Fruit fly (Drosophila melanogaster) whole organism, prepupa: ENCODE measurements around the gene GlcAT-I.

ENCODE experiments used
- Blimp-1 ChIP-seq: fragments of 200-800 bp; sonication (Bioruptor generic); optimal IDR thresholded peaks from 3 replicates; lab custom pipeline; 2017; ENCODE audit warnings: missing biosample characterization, missing genetic modification characterization, mild to moderate bottlenecking, moderate library complexity, missing genetic modification reagents
- CG10631 ChIP-seq: fragments of 200-800 bp; sonication (Bioruptor generic); optimal IDR thresholded peaks from 2 replicates; lab custom pipeline; 2016; ENCODE audit warnings: missing biosample characterization, missing genetic modification characterization
- CG10669 ChIP-seq: fragments of 200-800 bp; sonication (Bioruptor generic); optimal IDR thresholded peaks from 3 replicates; lab custom pipeline; 2018; ENCODE audit warnings: missing biosample characterization, mild to moderate bottlenecking, missing genetic modification characterization, moderate library complexity
- CG11294 ChIP-seq: fragments of 200-800 bp; sonication (Bioruptor generic); IDR thresholded peaks from 2 replicates; pipeline ENCODE4 v1.3.6; 2022; ENCODE audit warnings: missing biosample characterization, missing genetic modification characterization
- CG1621 ChIP-seq: fragments of 200-800 bp; sonication (Bioruptor generic); optimal IDR thresholded peaks from 3 replicates; lab custom pipeline; 2018; ENCODE audit warnings: missing biosample characterization, mild to moderate bottlenecking, missing genetic modification characterization
- CG3032 ChIP-seq: fragments of 200-800 bp; optimal IDR thresholded peaks from 2 replicates; lab custom pipeline; 2019; ENCODE audit warnings: missing biosample characterization, mild to moderate bottlenecking, missing genetic modification characterization, moderate library complexity
- CG31627 ChIP-seq: fragments of 200-800 bp; sonication (Bioruptor generic); optimal IDR thresholded peaks from 3 replicates; lab custom pipeline; 2016; ENCODE audit warnings: missing biosample characterization, missing genetic modification characterization
- CG32006 ChIP-seq: fragments of 200-800 bp; sonication (Bioruptor generic); optimal IDR thresholded peaks from 3 replicates; lab custom pipeline; 2017; ENCODE audit warnings: missing biosample characterization, mild to moderate bottlenecking, missing genetic modification characterization
- CG34406 ChIP-seq: fragments of 200-800 bp; sonication (Bioruptor generic); optimal IDR thresholded peaks from 3 replicates; lab custom pipeline; 2016; ENCODE audit warnings: missing biosample characterization, missing genetic modification characterization
- CG3919 ChIP-seq: fragments of 200-800 bp; sonication (Bioruptor generic); optimal IDR thresholded peaks from 3 replicates; lab custom pipeline; 2016; ENCODE audit warnings: missing biosample characterization, missing genetic modification characterization
- CG4318 ChIP-seq: fragments of 200-800 bp; sonication (Bioruptor generic); optimal IDR thresholded peaks from 3 replicates; lab custom pipeline; 2017; ENCODE audit warnings: missing biosample characterization, mild to moderate bottlenecking, missing genetic modification characterization
- CG6163 ChIP-seq: fragments of 200-800 bp; sonication (Bioruptor generic); IDR thresholded peaks from 3 replicates; pipeline ENCODE4 v1.3.6; 2022; ENCODE audit warnings: missing biosample characterization, missing genetic modification characterization
- CG6276 ChIP-seq: fragments of 200-800 bp; sonication (Bioruptor generic); optimal IDR thresholded peaks from 2 replicates; lab custom pipeline; 2017; ENCODE audit warnings: missing biosample characterization, mild to moderate bottlenecking, missing genetic modification characterization
- CG6792 ChIP-seq: fragments of 200-800 bp; sonication (Bioruptor generic); optimal IDR thresholded peaks from 3 replicates; lab custom pipeline; 2016; ENCODE audit warnings: missing biosample characterization, missing genetic modification characterization
- CG6808 ChIP-seq: fragments of 200-800 bp; sonication (Bioruptor generic); optimal IDR thresholded peaks from 3 replicates; lab custom pipeline; 2017; ENCODE audit warnings: missing biosample characterization, missing genetic modification characterization, mild to moderate bottlenecking, moderate library complexity, missing genetic modification reagents
- CG6854 ChIP-seq: fragments of 200-800 bp; sonication (Bioruptor generic); optimal IDR thresholded peaks from 2 replicates; lab custom pipeline; 2017; ENCODE audit warnings: missing biosample characterization, mild to moderate bottlenecking, missing genetic modification characterization
- CG8119 ChIP-seq: fragments of 200-800 bp; sonication (Bioruptor generic); IDR thresholded peaks from 3 replicates; pipeline ENCODE4 v1.3.6; 2022; ENCODE audit warnings: missing biosample characterization, missing genetic modification characterization
- CG8632 ChIP-seq: fragments of 200-800 bp; sonication (Bioruptor generic); optimal IDR thresholded peaks from 3 replicates; lab custom pipeline; 2016; ENCODE audit warnings: missing biosample characterization, missing genetic modification characterization
- CG9139 ChIP-seq: fragments of 200-800 bp; sonication (Bioruptor generic); optimal IDR thresholded peaks from 3 replicates; lab custom pipeline; 2017; ENCODE audit warnings: missing biosample characterization, mild to moderate bottlenecking, missing genetic modification characterization
- Eip78C ChIP-seq: fragments of 200-800 bp; sonication (Bioruptor generic); peaks from one replicate; lab custom pipeline; 2016; ENCODE audit warnings: missing biosample characterization, missing genetic modification characterization
- Eip93F ChIP-seq: fragments of 200-800 bp; sonication (Bioruptor generic); optimal IDR thresholded peaks from 2 replicates; lab custom pipeline; 2016; ENCODE audit warnings: missing biosample characterization, mild to moderate bottlenecking, missing genetic modification characterization
- Ets21C ChIP-seq: fragments of 200-800 bp; sonication (Bioruptor generic); optimal IDR thresholded peaks from 3 replicates; lab custom pipeline; 2016; ENCODE audit warnings: missing biosample characterization, missing genetic modification characterization
- Ets96B ChIP-seq: fragments of 200-800 bp; optimal IDR thresholded peaks from 2 replicates; lab custom pipeline; 2019; ENCODE audit warnings: missing biosample characterization, mild to moderate bottlenecking, missing genetic modification characterization, moderate library complexity
- Gug ChIP-seq: fragments of 200-800 bp; sonication (Bioruptor generic); IDR thresholded peaks from 2 replicates; pipeline ENCODE4 v1.3.6; 2022; ENCODE audit warnings: missing biosample characterization, missing genetic modification characterization
- Hr38 ChIP-seq: sonication (Bioruptor generic); optimal IDR thresholded peaks from 2 replicates; lab custom pipeline; 2016; ENCODE audit warnings: missing biosample characterization, missing genetic modification characterization
- Lpt ChIP-seq: fragments of 200-800 bp; sonication (Bioruptor generic); optimal IDR thresholded peaks from 3 replicates; lab custom pipeline; 2016; ENCODE audit warnings: missing biosample characterization, missing genetic modification characterization
- Met ChIP-seq: fragments of 200-800 bp; sonication (Bioruptor generic); optimal IDR thresholded peaks from 3 replicates; lab custom pipeline; 2016; ENCODE audit warnings: missing biosample characterization, missing genetic modification characterization
- Smox ChIP-seq: fragments of 200-800 bp; sonication (Bioruptor generic); optimal IDR thresholded peaks from 3 replicates; lab custom pipeline; 2016; ENCODE audit warnings: missing biosample characterization, missing genetic modification characterization
- Sox102F ChIP-seq: fragments of 200-800 bp; sonication (Bioruptor generic); optimal IDR thresholded peaks from 2 replicates; lab custom pipeline; 2016; ENCODE audit warnings: missing biosample characterization, mild to moderate bottlenecking, missing genetic modification characterization
- Sox15 ChIP-seq: fragments of 200-800 bp; sonication (Bioruptor generic); optimal IDR thresholded peaks from 3 replicates; lab custom pipeline; 2016; ENCODE audit warnings: missing biosample characterization, missing genetic modification characterization
- acj6 ChIP-seq: fragments of 200-800 bp; sonication (Bioruptor generic); optimal IDR thresholded peaks from 3 replicates; lab custom pipeline; 2016; ENCODE audit warnings: missing biosample characterization, missing genetic modification characterization
- cyc ChIP-seq: fragments of 200-800 bp; sonication (Bioruptor generic); optimal IDR thresholded peaks from 3 replicates; lab custom pipeline; 2016; ENCODE audit warnings: missing biosample characterization, missing genetic modification characterization
- dac ChIP-seq: fragments of 200-800 bp; sonication (Bioruptor generic); optimal IDR thresholded peaks from 2 replicates; lab custom pipeline; 2017; ENCODE audit warnings: missing biosample characterization, mild to moderate bottlenecking, missing genetic modification characterization
- dsx ChIP-seq: fragments of 200-800 bp; optimal IDR thresholded peaks from 3 replicates; lab custom pipeline; 2019; ENCODE audit warnings: missing biosample characterization, mild to moderate bottlenecking, missing genetic modification characterization, moderate library complexity; ENCODE audit not compliant: poor library complexity, severe bottlenecking
- esn ChIP-seq: fragments of 200-800 bp; sonication (Bioruptor generic); optimal IDR thresholded peaks from 2 replicates; lab custom pipeline; 2016; ENCODE audit warnings: missing biosample characterization, mild to moderate bottlenecking, missing genetic modification characterization, moderate library complexity
- fd59A ChIP-seq: fragments of 200-800 bp; sonication (Bioruptor generic); optimal IDR thresholded peaks from 2 replicates; lab custom pipeline; 2017; ENCODE audit warnings: missing biosample characterization, mild to moderate bottlenecking, missing genetic modification characterization, missing genetic modification reagents
- fd85E ChIP-seq: fragments of 200-800 bp; sonication (Bioruptor generic); optimal IDR thresholded peaks from 3 replicates; lab custom pipeline; 2016; ENCODE audit warnings: missing biosample characterization, missing genetic modification characterization
- lz ChIP-seq: fragments of 200-800 bp; sonication (Bioruptor generic); optimal IDR thresholded peaks from 3 replicates; lab custom pipeline; 2016; ENCODE audit warnings: missing biosample characterization, missing genetic modification characterization
- net ChIP-seq: fragments of 200-800 bp; sonication (Bioruptor generic); optimal IDR thresholded peaks from 3 replicates; lab custom pipeline; 2016; ENCODE audit warnings: missing biosample characterization, missing genetic modification characterization
- pdm3 ChIP-seq: fragments of 200-800 bp; sonication (Bioruptor generic); optimal IDR thresholded peaks from 3 replicates; lab custom pipeline; 2016; ENCODE audit warnings: missing biosample characterization, missing genetic modification characterization
- salr ChIP-seq, 2 experiments: fragments of 200-800 bp; sonication (Bioruptor generic); optimal IDR thresholded peaks; 3 replicates each; lab custom pipeline; 2016 to 2018; ENCODE audit warnings: missing biosample characterization in 2 of 2, missing genetic modification characterization in 2 of 2, mild to moderate bottlenecking in 1 of 2
- spab ChIP-seq: fragments of 200-800 bp; sonication (Bioruptor generic); optimal IDR thresholded peaks from 2 replicates; lab custom pipeline; 2017; ENCODE audit warnings: missing biosample characterization, mild to moderate bottlenecking, missing genetic modification characterization, missing genetic modification reagents
- ss ChIP-seq, 2 experiments: fragments of 200-800 bp; sonication (Bioruptor generic); optimal IDR thresholded peaks; 2 replicates in 1 of 2; 3 replicates in 1 of 2; lab custom pipeline; 2017 to 2018; ENCODE audit warnings: mild to moderate bottlenecking in 2 of 2, missing biosample characterization in 2 of 2, missing genetic modification characterization in 2 of 2, moderate library complexity in 1 of 2
- topi ChIP-seq: fragments of 200-800 bp; sonication (Bioruptor generic); optimal IDR thresholded peaks from 3 replicates; lab custom pipeline; 2016; ENCODE audit warnings: missing biosample characterization, missing genetic modification characterization
- vri ChIP-seq: fragments of 200-800 bp; sonication (Bioruptor generic); optimal IDR thresholded peaks from 3 replicates; lab custom pipeline; 2016; ENCODE audit warnings: missing biosample characterization, mild to moderate bottlenecking, missing genetic modification characterization

The GlcAT-I gene

DNA sequence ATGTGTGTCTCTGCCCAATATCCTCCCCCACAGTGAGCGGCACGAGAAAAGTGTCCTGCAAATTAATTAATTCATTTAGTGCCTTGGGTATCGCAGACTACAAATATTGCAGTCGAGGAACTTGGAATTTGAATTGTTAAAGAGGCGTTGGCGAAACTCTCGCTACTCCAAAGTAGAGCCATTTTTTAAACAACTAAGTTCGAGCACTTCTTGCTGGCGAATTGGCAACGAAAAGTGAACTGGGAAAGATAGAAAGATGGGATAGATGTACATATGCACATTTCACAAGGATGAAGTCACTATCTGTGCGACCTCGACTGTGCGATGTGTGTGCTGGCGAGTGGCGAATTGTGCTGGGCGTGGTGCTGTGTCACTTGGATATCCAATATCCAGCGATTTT is 24.3 kb upstream of the GlcAT-I start (continued):
- TF ChIP-seq Smox (GFP tag; lab: Kevin White, UChicago), result peak; percentile 42
- peak; percentile 49 for TF ChIP-seq dac (GFP tag; lab: Kevin White, UChicago)
- TF ChIP-seq Hr38 (GFP tag; lab: Kevin White, UChicago), result no peak
- peak; percentile 68 for TF ChIP-seq CG3919 (GFP tag; lab: Kevin White, UChicago)
- TF ChIP-seq Met (GFP tag; lab: Kevin White, UChicago), result peak; percentile 63
- peak; percentile 63 for TF ChIP-seq CG6792
- peak; percentile 64 for TF ChIP-seq CG10631
- peak; percentile 63 for TF ChIP-seq topi (GFP tag; lab: Kevin White, UChicago)
- TF ChIP-seq lz (GFP tag; lab: Kevin White, UChicago), result peak; percentile 67
- peak; percentile 78 for TF ChIP-seq CG10669 (GFP tag; lab: Kevin White, UChicago)
- TF ChIP-seq dsx (GFP tag; lab: Kevin White, UChicago), result peak; percentile 42
- TF ChIP-seq cyc (GFP tag; lab: Kevin White, UChicago), result peak; percentile 56
- no peak for TF ChIP-seq vri (GFP tag; lab: Kevin White, UChicago)
- TF ChIP-seq CG31627 (GFP tag; lab: Kevin White, UChicago), result peak; percentile 66
- peak; percentile 67 for TF ChIP-seq acj6 (GFP tag; lab: Kevin White, UChicago)
- TF ChIP-seq fd59A (GFP tag; lab: Kevin White, UChicago), result peak; percentile 70
- peak; percentile 30 for TF ChIP-seq Sox102F (GFP tag; lab: Kevin White, UChicago)
- TF ChIP-seq pdm3, result peak; percentile 76
- peak; percentile 51 for TF ChIP-seq Sox15 (GFP tag; lab: Kevin White, UChicago)
- no peak for TF ChIP-seq CG6854 (GFP tag; lab: Kevin White, UChicago)
- TF ChIP-seq Blimp-1 (GFP tag; lab: Kevin White, UChicago), result peak; percentile 31
- peak; percentile 64 for TF ChIP-seq CG8632 (GFP tag; lab: Kevin White, UChicago)
- TF ChIP-seq CG11294 (GFP tag; lab: Robert Waterston, UW), result 0 out of 2 replicates have a peak, but pooled peaks have one; percentile 28
- peak; percentile 69 for TF ChIP-seq CG6163 (GFP tag; lab: Robert Waterston, UW)
- TF ChIP-seq ss (GFP tag; optimal IDR thresholded peaks at IDR 0.05; lab: Kevin White, UChicago), result peak; percentile 70 to 83

DNA sequence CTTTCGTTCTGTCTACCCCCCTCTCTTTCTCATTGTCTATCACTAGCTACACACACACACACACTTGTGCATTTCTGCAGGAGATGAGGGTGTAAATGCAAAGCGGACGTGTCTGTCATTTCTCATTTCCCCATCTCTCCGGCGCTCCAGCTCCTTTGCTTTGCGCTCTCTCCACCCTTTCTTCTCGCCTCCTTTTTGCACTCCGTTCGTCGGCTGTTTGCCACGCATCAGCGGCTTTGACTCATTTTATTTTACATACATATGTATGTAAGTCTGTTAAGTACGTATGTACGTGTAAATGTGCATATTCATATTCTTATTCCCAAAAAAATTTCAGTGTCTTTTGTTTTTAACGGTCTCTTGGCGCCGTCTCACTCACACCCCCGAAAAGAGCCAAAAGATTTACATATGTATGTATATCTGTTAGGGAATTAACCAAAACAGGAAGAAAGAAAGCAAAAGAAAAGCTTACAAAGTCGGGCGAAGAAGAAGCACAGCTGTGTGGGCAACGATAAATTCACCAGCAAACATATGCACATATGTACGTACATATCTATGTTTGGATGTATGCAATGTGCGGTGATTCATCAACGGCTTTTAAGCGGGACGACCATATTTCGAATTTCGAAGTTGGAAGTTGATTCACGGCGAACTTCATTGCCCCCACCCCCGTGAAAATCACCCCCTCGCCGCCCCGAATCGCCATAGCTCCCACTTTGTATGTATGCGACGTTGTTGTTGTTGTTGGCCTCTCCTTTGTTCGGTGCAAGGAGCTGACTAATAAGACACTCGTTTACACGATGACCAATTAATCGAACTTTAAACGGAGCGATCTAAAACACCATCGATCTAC is 23.5 kb upstream of the GlcAT-I start:
- no peak for TF ChIP-seq Gug (GFP tag; lab: Robert Waterston, UW)
- no peak for TF ChIP-seq Blimp-1 (GFP tag; lab: Kevin White, UChicago)
- TF ChIP-seq CG4318 (GFP tag; lab: Kevin White, UChicago), result no peak
- no peak for TF ChIP-seq CG34406 (GFP tag; lab: Kevin White, UChicago)
- TF ChIP-seq ss (GFP tag; optimal IDR thresholded peaks at IDR 0.05; lab: Kevin White, UChicago), result no peak
- no peak for TF ChIP-seq CG32006
- TF ChIP-seq lz (GFP tag; lab: Kevin White, UChicago), result no peak
- TF ChIP-seq Lpt (GFP tag; lab: Kevin White, UChicago), result no peak
- TF ChIP-seq vri (GFP tag; lab: Kevin White, UChicago), result no peak
- no peak for TF ChIP-seq Ets21C (GFP tag; lab: Kevin White, UChicago)
- TF ChIP-seq CG10631, result no peak
- no peak for TF ChIP-seq CG9139 (GFP tag; lab: Kevin White, UChicago)
- peak; percentile 49 for TF ChIP-seq Eip78C (GFP tag; lab: Kevin White, UChicago)
- peak; percentile 49 for TF ChIP-seq Eip93F (GFP tag; lab: Kevin White, UChicago)
- peak; percentile 67 for TF ChIP-seq dsx (GFP tag; lab: Kevin White, UChicago)
- TF ChIP-seq CG3919 (GFP tag; lab: Kevin White, UChicago), result no peak
- TF ChIP-seq CG6808 (GFP tag; lab: Kevin White, UChicago), result no peak
- TF ChIP-seq spab (GFP tag; lab: Kevin White, UChicago), result no peak
- no peak for TF ChIP-seq fd85E (GFP tag; lab: Kevin White, UChicago)
- no peak for TF ChIP-seq net (GFP tag; lab: Kevin White, UChicago)
- TF ChIP-seq Ets96B (tag; lab: Kevin White, UChicago), result no peak
- TF ChIP-seq acj6 (GFP tag; lab: Kevin White, UChicago), result no peak
- no peak for TF ChIP-seq CG8119
- TF ChIP-seq fd59A (GFP tag; lab: Kevin White, UChicago), result no peak
- no peak for TF ChIP-seq cyc (GFP tag; lab: Kevin White, UChicago)
- TF ChIP-seq CG1621, result no peak
- no peak for TF ChIP-seq salr (GFP tag; optimal IDR thresholded peaks at IDR 0.05; lab: Kevin White, UChicago)
- no peak for TF ChIP-seq dac (GFP tag; lab: Kevin White, UChicago)
- no peak for TF ChIP-seq CG31627 (GFP tag; lab: Kevin White, UChicago)
- TF ChIP-seq CG3032 (tag; lab: Kevin White, UChicago), result no peak
- TF ChIP-seq CG6163 (GFP tag; lab: Robert Waterston, UW), result 0 out of 3 replicates have a peak, but pooled peaks have one; percentile 4
- TF ChIP-seq CG6276 (GFP tag; lab: Kevin White, UChicago), result no peak
- no peak for TF ChIP-seq esn (GFP tag; lab: Kevin White, UChicago)
